Worm (Caenorhabditis elegans): ENCODE measurements around the gene pals-27.

Gene pals-27

ce11 chrIII:4362332-4362731 is 19.1 kb upstream of the pals-27 start (continued):
- no peak for TF ChIP-seq ceh-32 (tag; optimal IDR thresholded peaks at IDR 0.05; ENCODE audit: poor library complexity)
- no peak for TF ChIP-seq daf-19 (GFP tag; conservative IDR thresholded peaks at IDR 0.05)
- peak; percentile 69; the same call in 1 of the 2 replicates for TF ChIP-seq dmd-8 (GFP tag; IDR thresholded peaks at IDR 0.05)
- no peak for TF ChIP-seq lin-13 (GFP tag; optimal IDR thresholded peaks at IDR 0.05)
- no peak for TF ChIP-seq nhr-41 (GFP tag; IDR thresholded peaks at IDR 0.05)
- peak; percentile 73; the same call in 1 of the 2 replicates for TF ChIP-seq lim-7 (GFP tag; IDR thresholded peaks at IDR 0.05)
- TF ChIP-seq hif-1 (tag; optimal IDR thresholded peaks at IDR 0.05), result peak in 1 of 2 experiments; percentile 1
- TF ChIP-seq vab-7 (GFP tag; IDR thresholded peaks at IDR 0.05), result peak; percentile 71
- TF ChIP-seq T26A8.4 (GFP tag; IDR thresholded peaks at IDR 0.05), result no peak
- no peak for TF ChIP-seq nhr-111 (GFP tag; optimal IDR thresholded peaks at IDR 0.05)

- TF ChIP-seq hmg-1.1 (GFP tag; IDR thresholded peaks at IDR 0.05) (no peak), dmd-6 (GFP tag; IDR thresholded peaks at IDR 0.05) (no peak), mes-2 (tag; optimal IDR thresholded peaks at IDR 0.05; ENCODE audit: poor library complexity, severe bottlenecking) (peak; percentile 8), tra-1 (GFP tag; IDR thresholded peaks at IDR 0.05) (no peak), lin-38 (GFP tag; IDR thresholded peaks at IDR 0.05) (peak; percentile 39; the same call in 1 of the 2 replicates), sdz-12 (GFP tag; optimal IDR thresholded peaks at IDR 0.05) (no peak), mdl-1 (tag; optimal IDR thresholded peaks at IDR 0.05) (no peak), ceh-82 (tag; optimal IDR thresholded peaks at IDR 0.05) (no peak), F10B5.3 (tag; optimal IDR thresholded peaks at IDR 0.05) (no peak), ces-1 (GFP tag; optimal IDR thresholded peaks at IDR 0.05) (no peak), nhr-25 (tag; optimal IDR thresholded peaks at IDR 0.05; ENCODE audit: borderline replicate concordance, insufficient read depth) (no peak), nhr-48 (tag; optimal IDR thresholded peaks at IDR 0.05) (no peak), nhr-6 (tag; optimal IDR thresholded peaks at IDR 0.05) (no peak), nhr-102 (tag; optimal IDR thresholded peaks at IDR 0.05) (no peak), cey-2 (tag; optimal IDR thresholded peaks at IDR 0.05; ENCODE audit: borderline replicate concordance, insufficient read depth) (no peak), daf-16 (GFP tag; optimal IDR thresholded peaks at IDR 0.05) (no peak), daf-16 (tag; optimal IDR thresholded peaks at IDR 0.05) (no peak), spr-3 (GFP tag; optimal IDR thresholded peaks at IDR 0.05) (no peak), lsy-2 (tag; optimal IDR thresholded peaks at IDR 0.05) (peak in 1 of 2 experiments; percentile 7), ceh-20 (GFP tag; IDR thresholded peaks at IDR 0.05) (no peak), mxl-2 (GFP tag; conservative IDR thresholded peaks at IDR 0.05) (no peak), nhr-77 (tag; optimal IDR thresholded peaks at IDR 0.05) (no peak), T26A8.4 (GFP tag; IDR thresholded peaks at IDR 0.05) (no peak), duxl-1 (tag; optimal IDR thresholded peaks at IDR 0.05; ENCODE audit: poor library complexity) (no peak), nhr-237 (tag; optimal IDR thresholded peaks at IDR 0.05) (no peak), set-16 (GFP tag; IDR thresholded peaks at IDR 0.05) (no peak), fkh-10 (GFP tag; optimal IDR thresholded peaks at IDR 0.05) (no peak), dve-1 (tag; optimal IDR thresholded peaks at IDR 0.05; ENCODE audit: insufficient read depth) (peak; percentile 15), arid-1 (GFP tag; conservative IDR thresholded peaks at IDR 0.05) (no peak)
These were observed 16.5 kb upstream of the pals-27 start, which contains the start of gene ckb-1 for ce11 chrIII:4364974-4365373. Gene ckb-1, plus strand, starts transcription at chrIII:4365274.

- TF ChIP-seq mep-1 (tag; optimal IDR thresholded peaks at IDR 0.05), result no peak
- TF ChIP-seq nhr-6 (tag; optimal IDR thresholded peaks at IDR 0.05), result no peak
- no peak for TF ChIP-seq nhr-111 (GFP tag; optimal IDR thresholded peaks at IDR 0.05)
- no peak for TF ChIP-seq R02D3.7 (tag; optimal IDR thresholded peaks at IDR 0.05)
- TF ChIP-seq snpc-4 (tag; optimal IDR thresholded peaks at IDR 0.05), result no peak
- TF ChIP-seq lin-38 (GFP tag; IDR thresholded peaks at IDR 0.05), result no peak
- TF ChIP-seq arid-1 (GFP tag; conservative IDR thresholded peaks at IDR 0.05), result no peak
These were observed 13.8 kb upstream of the pals-27 start, which contains the start of gene ckb-2 for ce11 chrIII:4367649-4368048. Gene ckb-2, plus strand, starts transcription at chrIII:4367949.
